Worm (Caenorhabditis elegans) whole organism, late embryonic: ENCODE data around the gene Y22D7AL.9.

Source experiments
- C08G9.2 ChIP-seq: sonication (generic microtip); optimal IDR thresholded peaks from 2 replicates; lab custom pipeline; 2016; ENCODE audit warnings: mild to moderate bottlenecking, missing genetic modification characterization, moderate library complexity, missing compliant biosample characterization
- F13H6.1 ChIP-seq: sonication (generic microtip); optimal IDR thresholded peaks from 2 replicates; lab custom pipeline; 2016; ENCODE audit warnings: missing genetic modification characterization, missing compliant biosample characterization
- ceh-14 ChIP-seq: sonication (generic microtip); optimal IDR thresholded peaks from 2 replicates; lab custom pipeline; 2016; ENCODE audit warnings: missing genotype, missing genetic modification characterization, missing compliant biosample characterization
- ceh-19 ChIP-seq: fragments of 200-800 bp; sonication (Bioruptor generic); optimal IDR thresholded peaks from 2 replicates; lab custom pipeline; 2018; ENCODE audit warnings: mild to moderate bottlenecking, missing genetic modification characterization, missing compliant biosample characterization
- ceh-2 ChIP-seq: sonication (generic microtip); optimal IDR thresholded peaks from 2 replicates; lab custom pipeline; 2016; ENCODE audit warnings: missing genotype, missing genetic modification characterization, missing compliant biosample characterization
- ceh-24 ChIP-seq: sonication (generic microtip); optimal IDR thresholded peaks from 2 replicates; lab custom pipeline; 2016; ENCODE audit warnings: mild to moderate bottlenecking, missing genetic modification characterization, missing compliant biosample characterization
- ceh-34 ChIP-seq: sonication (generic microtip); optimal IDR thresholded peaks from 2 replicates; lab custom pipeline; 2016; ENCODE audit warnings: mild to moderate bottlenecking, missing genetic modification characterization, missing compliant biosample characterization
- ceh-48 ChIP-seq: sonication (generic microtip); optimal IDR thresholded peaks from 2 replicates; lab custom pipeline; 2016; ENCODE audit warnings: missing genetic modification characterization, inconsistent platforms, missing compliant biosample characterization
- ceh-6 ChIP-seq: fragments of 200-800 bp; sonication (Bioruptor generic); optimal IDR thresholded peaks from 2 replicates; lab custom pipeline; 2018; ENCODE audit warnings: mild to moderate bottlenecking, missing genetic modification characterization, missing compliant biosample characterization
- ceh-9 ChIP-seq: sonication (generic microtip); optimal IDR thresholded peaks from 2 replicates; lab custom pipeline; 2016; ENCODE audit warnings: mild to moderate bottlenecking, missing genetic modification characterization, inconsistent platforms, missing compliant biosample characterization
- elt-2 ChIP-seq: sonication (generic microtip); optimal IDR thresholded peaks from 2 replicates; lab custom pipeline; 2016; ENCODE audit warnings: missing genetic modification reagents, missing genetic modification characterization, missing compliant biosample characterization
- elt-4 ChIP-seq: sonication (generic microtip); optimal IDR thresholded peaks from 2 replicates; lab custom pipeline; 2016; ENCODE audit warnings: missing genetic modification characterization, missing compliant biosample characterization
- fkh-6 ChIP-seq: sonication (generic microtip); optimal IDR thresholded peaks from 2 replicates; lab custom pipeline; 2016; ENCODE audit warnings: missing genetic modification characterization, missing compliant biosample characterization
- gmeb-2 ChIP-seq: sonication (generic microtip); optimal IDR thresholded peaks from 2 replicates; lab custom pipeline; 2016; ENCODE audit warnings: missing genetic modification characterization, inconsistent platforms, missing compliant biosample characterization
- hlh-13 ChIP-seq: fragments of 200-800 bp; sonication (Bioruptor generic); optimal IDR thresholded peaks from 2 replicates; lab custom pipeline; 2018; ENCODE audit warnings: mild to moderate bottlenecking, missing genetic modification characterization, missing compliant biosample characterization
- hlh-30 ChIP-seq: sonication (generic microtip); optimal IDR thresholded peaks from 2 replicates; lab custom pipeline; 2017; ENCODE audit warnings: antibody characterized with exemption, missing genetic modification characterization, missing compliant biosample characterization; ENCODE audit not compliant: insufficient read depth
- hlh-8 ChIP-seq: sonication (generic microtip); optimal IDR thresholded peaks from 2 replicates; lab custom pipeline; 2016; ENCODE audit warnings: missing genotype, missing genetic modification characterization, missing compliant biosample characterization
- lim-6 ChIP-seq: sonication (generic microtip); optimal IDR thresholded peaks from 2 replicates; lab custom pipeline; 2016; ENCODE audit warnings: missing genetic modification characterization, missing compliant biosample characterization
- mec-3 ChIP-seq: sonication (generic microtip); optimal IDR thresholded peaks from 2 replicates; lab custom pipeline; 2016; ENCODE audit warnings: borderline replicate concordance, missing genetic modification characterization, missing compliant biosample characterization
- nhr-11 ChIP-seq: fragments of 150-350 bp; optimal IDR thresholded peaks from 2 replicates; lab custom pipeline; 2014; ENCODE audit warnings: missing biosample characterization, missing genetic modification characterization
- pag-3 ChIP-seq: sonication (generic microtip); optimal IDR thresholded peaks from 2 replicates; lab custom pipeline; 2016; ENCODE audit warnings: missing compliant biosample characterization, missing genetic modification characterization, borderline replicate concordance
- pat-9 ChIP-seq: fragments of 200-800 bp; sonication (Bioruptor generic); optimal IDR thresholded peaks from 2 replicates; lab custom pipeline; 2018; ENCODE audit warnings: mild to moderate bottlenecking, missing genetic modification characterization, moderate library complexity, missing compliant biosample characterization
- pax-1 ChIP-seq: fragments of 150-350 bp; optimal IDR thresholded peaks from 2 replicates; lab custom pipeline; 2014; ENCODE audit warnings: missing biosample characterization, missing genetic modification characterization
- pqm-1 ChIP-seq: sonication (generic microtip); optimal IDR thresholded peaks from 2 replicates; lab custom pipeline; 2016; ENCODE audit warnings: missing genetic modification characterization, missing compliant biosample characterization
- ref-2 ChIP-seq: sonication (generic microtip); optimal IDR thresholded peaks from 2 replicates; lab custom pipeline; 2016; ENCODE audit warnings: missing genetic modification characterization, missing compliant biosample characterization
- rnt-1 ChIP-seq: sonication (generic microtip); optimal IDR thresholded peaks from 2 replicates; lab custom pipeline; 2016; ENCODE audit warnings: missing genetic modification characterization, missing compliant biosample characterization
- sox-2 ChIP-seq: fragments of 200-800 bp; sonication (Bioruptor generic); IDR thresholded peaks from 2 replicates; pipeline ENCODE4 v1.3.6; 2022; ENCODE audit warnings: missing genetic modification reagents, missing genetic modification characterization, missing compliant biosample characterization
- syd-9 ChIP-seq: sonication (generic microtip); optimal IDR thresholded peaks from 2 replicates; lab custom pipeline; 2016; ENCODE audit warnings: mild to moderate bottlenecking, missing genetic modification characterization, moderate library complexity, missing compliant biosample characterization
- tbx-7 ChIP-seq: sonication (generic microtip); optimal IDR thresholded peaks from 2 replicates; lab custom pipeline; 2016; ENCODE audit warnings: missing genotype, missing genetic modification characterization, missing compliant biosample characterization
- unc-42 ChIP-seq: sonication (generic microtip); optimal IDR thresholded peaks from 2 replicates; lab custom pipeline; 2016; ENCODE audit warnings: missing genotype, missing genetic modification characterization, missing compliant biosample characterization
- unc-55 ChIP-seq: sonication (generic microtip); optimal IDR thresholded peaks from 2 replicates; lab custom pipeline; 2017; ENCODE audit warnings: missing biosample characterization, missing genetic modification reagents, missing genetic modification characterization
- zip-5 ChIP-seq: sonication (generic microtip); optimal IDR thresholded peaks from 2 replicates; lab custom pipeline; 2016; ENCODE audit warnings: missing genetic modification characterization, missing compliant biosample characterization
- ztf-16 ChIP-seq: sonication (generic microtip); optimal IDR thresholded peaks from 2 replicates; lab custom pipeline; 2017; ENCODE audit warnings: missing genetic modification characterization, missing compliant biosample characterization

Gene Y22D7AL.9

DNA sequence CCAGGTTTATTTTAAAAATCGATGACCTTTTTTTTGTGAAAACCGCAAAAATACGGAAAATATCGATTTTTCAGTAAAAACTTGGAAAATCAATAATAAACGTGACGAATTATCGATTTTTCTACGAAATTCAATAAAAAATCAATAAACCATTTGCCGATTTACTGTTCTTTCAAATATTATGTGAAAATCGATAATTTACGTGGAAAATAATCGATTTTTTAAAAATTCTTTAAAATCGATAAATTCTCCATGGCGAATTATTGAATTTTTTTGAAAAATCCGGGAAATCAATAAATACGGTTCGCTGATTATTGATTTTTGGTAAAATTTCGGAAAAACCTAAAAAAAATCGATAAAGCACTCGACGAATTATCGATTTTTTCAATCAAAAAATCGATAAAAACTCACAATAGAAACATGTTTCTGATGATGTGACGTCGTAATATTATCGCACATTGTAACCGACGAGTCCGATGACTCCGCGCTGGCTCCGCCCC, 29.6 kb downstream of the Y22D7AL.9 start:
- TF ChIP-seq ceh-48 (tag; lab: Kevin White, UChicago), result peak; percentile 41
- TF ChIP-seq syd-9 (tag; lab: Kevin White, UChicago), result no peak

DNA sequence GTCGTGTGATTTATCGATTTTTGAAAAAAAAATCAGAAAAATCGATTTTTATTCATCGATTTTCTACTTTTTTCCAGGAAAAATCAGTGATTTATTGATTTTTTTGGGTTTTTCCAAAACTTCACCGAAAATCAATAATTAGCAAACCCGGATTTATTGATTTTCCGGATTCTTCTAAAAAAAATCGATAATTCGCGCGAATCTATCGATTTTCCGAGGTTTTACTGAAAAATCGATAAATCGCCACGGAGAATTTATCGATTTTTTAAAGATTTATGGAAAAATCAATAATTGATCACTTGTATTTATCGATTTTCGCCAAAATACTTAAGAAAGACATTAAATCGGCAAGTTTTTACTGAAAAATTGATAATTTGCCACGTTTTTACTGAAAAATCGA, 30.3 kb downstream of the Y22D7AL.9 start:
- TF ChIP-seq ceh-48 (tag; lab: Kevin White, UChicago) (peak; percentile 89), elt-4 (tag; lab: Kevin White, UChicago) (no peak)

DNA sequence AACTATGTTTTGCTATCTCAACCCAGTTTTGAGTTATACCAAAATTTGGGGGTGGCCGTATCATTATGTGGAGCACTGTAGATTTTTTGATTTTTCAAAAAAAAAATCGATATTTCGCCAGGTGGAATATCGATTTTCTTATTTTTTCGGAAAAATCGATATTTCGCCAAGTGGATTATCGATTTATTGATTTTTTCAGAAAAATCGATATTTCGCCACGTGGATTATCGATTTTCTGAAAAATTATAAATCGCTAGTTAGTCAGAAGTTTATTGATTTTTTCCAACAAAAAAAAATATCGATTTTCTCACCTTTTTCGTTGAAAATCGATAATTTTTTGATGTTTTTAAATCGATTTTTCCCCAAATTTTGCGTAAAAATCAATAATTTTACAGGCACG, 33.7 kb downstream of the Y22D7AL.9 start:
- TF ChIP-seq syd-9 (tag; lab: Kevin White, UChicago), result no peak
- TF ChIP-seq ceh-14 (tag; lab: Kevin White, UChicago), result no peak
- TF ChIP-seq unc-55 (GFP tag; lab: Kevin White, UChicago), result no peak
- TF ChIP-seq ceh-24 (tag; lab: Kevin White, UChicago), result no peak
- TF ChIP-seq unc-42, result no peak
- no peak for TF ChIP-seq pag-3 (tag; lab: Kevin White, UChicago)
- peak; percentile 80 for TF ChIP-seq ceh-48 (tag; lab: Kevin White, UChicago)
- no peak for TF ChIP-seq zip-5 (tag; lab: Kevin White, UChicago)

DNA sequence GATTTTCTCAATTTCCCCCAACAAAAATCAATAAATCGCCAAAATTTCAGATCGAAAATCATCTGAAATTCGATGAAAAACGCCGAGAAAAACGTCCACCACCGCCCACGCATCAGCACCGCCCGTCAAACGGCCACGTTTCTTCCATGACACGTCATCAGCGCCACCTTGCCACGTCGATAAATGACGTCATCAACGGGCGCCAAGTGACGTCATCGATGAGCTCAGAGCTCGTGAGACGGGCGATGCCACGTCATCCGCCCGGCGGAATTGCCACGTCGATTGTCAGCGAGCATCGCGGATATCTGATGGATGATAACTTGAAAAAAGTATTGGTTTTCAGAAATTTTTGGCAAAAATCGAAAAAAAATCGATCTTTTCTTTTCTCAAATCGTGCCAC, 34.8 kb downstream of the Y22D7AL.9 start:
- TF ChIP-seq ceh-2 (tag; lab: Kevin White, UChicago) (no peak), elt-4 (tag; lab: Kevin White, UChicago) (no peak), elt-2 (no peak), fkh-6 (no peak), nhr-11 (tag; lab: Kevin White, UChicago) (no peak), ceh-34 (no peak), F13H6.1 (tag; lab: Kevin White, UChicago) (no peak)

DNA sequence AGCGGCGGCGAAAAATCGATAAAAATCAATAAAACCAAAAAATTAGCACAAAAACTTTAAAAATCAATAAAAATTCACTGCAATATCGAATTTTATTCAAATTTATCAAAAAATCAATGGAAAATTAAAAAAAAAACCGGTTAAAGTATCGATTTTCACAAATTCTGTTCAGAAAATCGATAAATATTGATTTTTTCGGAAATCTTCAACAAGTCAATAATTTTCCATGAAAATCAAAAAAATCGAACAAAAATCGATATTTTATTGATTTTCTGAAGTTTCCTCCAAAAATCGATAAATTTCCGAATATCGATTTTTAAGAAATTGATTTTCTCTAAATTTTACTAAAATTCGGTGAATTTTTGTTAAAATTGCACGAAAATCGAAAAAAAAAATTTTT, 35.3 kb downstream of the Y22D7AL.9 start:
- peak; percentile 59 for TF ChIP-seq ceh-48 (tag; lab: Kevin White, UChicago)
- TF ChIP-seq elt-2, result no peak

DNA sequence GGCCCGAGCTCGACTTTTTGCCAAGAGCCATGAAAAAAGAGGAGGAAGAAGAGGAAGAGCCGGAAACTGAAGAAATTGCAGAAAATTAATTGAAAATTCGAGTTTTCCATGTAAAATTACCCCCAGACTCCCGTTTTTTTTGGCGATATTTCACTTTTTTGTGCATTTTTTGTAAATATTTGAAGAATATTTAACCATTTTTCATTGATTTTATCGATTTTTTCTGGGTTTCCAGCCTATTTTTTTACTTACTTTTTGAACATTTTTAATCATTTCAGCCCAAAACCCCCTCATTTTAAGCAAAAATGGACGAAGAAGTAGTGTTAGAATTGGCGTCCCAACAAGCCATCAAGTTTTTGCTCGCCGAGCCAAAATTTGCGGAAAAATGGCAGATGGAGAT, 37.4 kb downstream of the Y22D7AL.9 start, which contains the start of gene Y22D7AL.7:
Gene Y22D7AL.7 (plus strand): TSS at position 301 of the 400 bp plus-strand sequence.
- no peak for TF ChIP-seq ceh-14 (tag; lab: Kevin White, UChicago)
- no peak for TF ChIP-seq hlh-13
- TF ChIP-seq unc-55 (GFP tag; lab: Kevin White, UChicago), result no peak
- no peak for TF ChIP-seq ref-2 (tag; lab: Kevin White, UChicago)
- TF ChIP-seq C08G9.2 (tag; lab: Kevin White, UChicago), result no peak

DNA sequence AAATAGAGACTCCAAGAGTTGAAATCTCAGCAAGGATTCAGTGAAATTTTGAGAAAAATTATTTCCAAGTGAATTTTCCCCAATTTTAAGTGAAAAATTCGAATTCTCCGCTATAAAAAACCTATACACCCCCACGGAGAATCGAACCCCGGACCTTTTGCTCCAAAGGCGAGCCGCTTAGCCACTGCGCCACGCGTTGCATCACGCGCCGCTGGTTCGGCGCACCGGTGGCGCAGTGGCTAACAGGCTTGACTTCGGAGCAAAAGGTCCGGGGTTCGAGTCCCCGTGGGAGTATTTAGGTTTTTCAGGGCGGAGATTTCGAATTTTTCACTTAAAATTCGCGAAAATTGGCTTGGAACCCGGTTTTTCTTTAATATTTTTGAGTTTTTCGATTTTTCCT, 38.2 kb downstream of the Y22D7AL.9 start:
- TF ChIP-seq pqm-1 (tag; lab: Kevin White, UChicago) (no peak), ceh-2 (tag; lab: Kevin White, UChicago) (no peak), mec-3 (tag; lab: Kevin White, UChicago) (no peak), pax-1 (tag; lab: Kevin White, UChicago) (no peak), zip-5 (tag; lab: Kevin White, UChicago) (no peak), hlh-13 (no peak), elt-2 (no peak), ceh-19 (no peak), pat-9 (tag; lab: Kevin White, UChicago) (no peak), ceh-9 (tag; lab: Kevin White, UChicago) (no peak), sox-2 (GFP tag; lab: Robert Waterston, UW) (no peak), hlh-8 (no peak), ceh-6 (no peak), ztf-16 (tag; lab: Kevin White, UChicago) (no peak), ceh-34 (no peak), tbx-7 (tag; lab: Kevin White, UChicago) (no peak), lim-6 (tag; lab: Kevin White, UChicago) (no peak), hlh-30 (tag; lab: Kevin White, UChicago) (no peak), rnt-1 (no peak), gmeb-2 (tag; lab: Kevin White, UChicago) (no peak)
